Fruit fly (Drosophila melanogaster) S2 (cell line): ENCODE results near the gene GXIVsPLA2.

ENCODE experiments used
- CG8478 ChIP-seq: fragments of >200 bp; optimal IDR thresholded peaks from 2 replicates; lab custom pipeline; 2018
- CTCF ChIP-seq, 2 experiments: fragments of >200 bp; optimal IDR thresholded peaks; 2 replicates each; lab custom pipeline; 2018

DNA sequence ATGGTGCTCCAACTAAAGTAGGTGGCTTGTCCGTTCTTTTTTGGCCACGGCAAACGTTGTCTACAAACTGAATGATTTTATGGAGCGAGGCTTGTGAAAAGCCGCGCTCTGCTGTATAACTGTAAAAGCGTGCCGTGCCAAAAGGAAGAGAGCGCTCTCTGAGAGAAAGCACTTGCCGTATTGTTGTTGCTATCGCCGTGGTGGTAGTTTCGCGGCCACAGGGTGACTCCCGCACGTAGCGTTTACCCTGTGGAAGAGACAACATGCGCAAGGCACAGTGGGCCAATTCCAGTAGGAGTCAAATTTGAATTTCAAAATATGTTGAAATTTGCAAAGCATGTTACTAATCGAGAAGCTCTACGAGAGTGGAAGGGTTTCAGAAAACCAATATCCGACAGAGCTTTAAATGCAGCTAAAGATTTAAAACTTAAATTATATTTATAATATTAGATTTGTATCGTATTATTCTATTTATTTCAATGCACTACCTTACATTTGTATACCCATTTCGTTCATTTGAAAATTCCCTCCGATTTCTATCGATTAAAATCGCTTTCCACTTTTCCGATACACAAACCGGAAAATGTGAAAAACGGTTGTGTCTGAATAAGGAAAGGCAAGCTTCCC is 30.0 kb upstream of the GXIVsPLA2 start, which contains the start of gene sff:
- TF ChIP-seq CG8478 (lab: Kevin White, UChicago), result no peak
- no peak for TF ChIP-seq CTCF (optimal IDR thresholded peaks at IDR 0.05; lab: Kevin White, UChicago)
